Worm (Caenorhabditis elegans): Measurements from ENCODE around the gene sgca-1.

Gene sgca-1

DNA sequence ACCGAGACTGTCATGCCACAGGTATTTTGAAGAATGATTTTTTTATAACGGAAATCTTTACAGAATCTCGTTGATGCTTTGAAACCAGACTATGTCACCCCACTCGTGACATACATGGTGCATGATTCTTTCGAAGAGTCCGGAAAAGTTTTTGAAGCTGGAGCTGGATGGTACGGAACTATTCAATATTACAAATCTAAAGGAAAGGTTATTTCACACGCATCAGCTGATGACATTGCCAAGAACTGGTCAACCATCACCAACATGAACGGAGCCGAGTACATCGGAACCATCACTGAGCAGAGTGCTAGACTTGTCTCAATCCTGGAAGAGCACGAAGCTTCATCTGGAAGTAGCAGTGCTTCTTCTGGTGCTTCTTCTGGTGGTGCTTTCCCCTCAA, 29.8 kb upstream of the sgca-1 start:
- peak in 1 of 2 experiments; percentile 94 for TF ChIP-seq unc-62 (GFP tag; optimal IDR thresholded peaks at IDR 0.05 in 1 of 2)
- no peak for TF ChIP-seq unc-62 (tag; optimal IDR thresholded peaks at IDR 0.05)
- no peak for TF ChIP-seq hmg-1.1 (GFP tag; IDR thresholded peaks at IDR 0.05)
- TF ChIP-seq T20F7.1 (GFP tag; optimal IDR thresholded peaks at IDR 0.05), result no peak

DNA sequence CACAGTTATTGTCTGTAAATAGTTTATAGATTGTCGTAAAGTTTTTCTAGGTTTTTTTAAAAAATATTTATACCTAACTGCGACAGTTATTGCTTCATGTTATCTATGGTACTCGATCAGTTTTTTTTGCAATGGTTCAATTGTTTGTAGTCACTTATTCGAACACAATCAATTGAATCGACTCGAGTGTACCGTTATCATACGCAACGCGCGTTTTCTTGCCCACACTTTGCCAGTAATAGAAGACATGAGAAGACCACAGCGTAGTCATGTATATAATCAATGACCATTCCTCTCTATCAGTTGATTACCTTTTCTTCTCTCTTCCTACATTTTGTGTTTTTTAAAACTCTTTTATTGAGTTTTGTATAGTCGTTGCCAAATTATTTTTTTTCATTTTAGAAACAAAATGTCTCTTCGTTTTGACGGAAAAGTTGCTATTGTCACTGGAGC, 28.7 kb upstream of the sgca-1 start, which contains the start of gene dhs-28:
TSS of gene dhs-28 (plus strand) at position 403 of the 453 bp plus-strand sequence.
- no peak for TF ChIP-seq nhr-237 (tag; optimal IDR thresholded peaks at IDR 0.05)
- no peak for TF ChIP-seq nhr-6 (tag; optimal IDR thresholded peaks at IDR 0.05)
- TF ChIP-seq lir-3 (tag; optimal IDR thresholded peaks at IDR 0.05), result no peak
- TF ChIP-seq set-16 (GFP tag; IDR thresholded peaks at IDR 0.05), result no peak
- no peak for TF ChIP-seq daf-19 (GFP tag; conservative IDR thresholded peaks at IDR 0.05)
- no peak for TF ChIP-seq F49E8.2 (tag; optimal IDR thresholded peaks at IDR 0.05; ENCODE audit: borderline replicate concordance)
- TF ChIP-seq gei-8 (GFP tag; optimal IDR thresholded peaks at IDR 0.05), result no peak
- no peak for TF ChIP-seq F26F4.8 (GFP tag; conservative IDR thresholded peaks at IDR 0.05)
- no peak for TF ChIP-seq D1046.2 (GFP tag; IDR thresholded peaks at IDR 0.05)
- no peak for TF ChIP-seq ces-1 (GFP tag; optimal IDR thresholded peaks at IDR 0.05)
- no peak for TF ChIP-seq zip-2 (tag; optimal IDR thresholded peaks at IDR 0.05)
- no peak for TF ChIP-seq ceh-82 (tag; optimal IDR thresholded peaks at IDR 0.05)
- no peak for TF ChIP-seq ceh-62 (tag; optimal IDR thresholded peaks at IDR 0.05)
- TF ChIP-seq tag-97 (GFP tag; IDR thresholded peaks at IDR 0.05), result no peak
- TF ChIP-seq ztf-11 (tag; optimal IDR thresholded peaks at IDR 0.05), result no peak
- TF ChIP-seq zag-1 (tag; optimal IDR thresholded peaks at IDR 0.05), result no peak
- no peak for TF ChIP-seq daf-8 (GFP tag; IDR thresholded peaks at IDR 0.05)
- TF ChIP-seq madf-9 (GFP tag; conservative IDR thresholded peaks at IDR 0.05), result no peak
- no peak for TF ChIP-seq ceh-32 (tag; optimal IDR thresholded peaks at IDR 0.05; ENCODE audit: poor library complexity)
- TF ChIP-seq ceh-28 (tag; optimal IDR thresholded peaks at IDR 0.05), result no peak
- no peak for TF ChIP-seq zip-11 (GFP tag; IDR thresholded peaks at IDR 0.05)
- no peak for TF ChIP-seq hif-1 (tag; optimal IDR thresholded peaks at IDR 0.05)
- no peak for TF ChIP-seq nhr-42 (GFP tag; IDR thresholded peaks at IDR 0.05)
- TF ChIP-seq egl-43 (GFP tag; IDR thresholded peaks at IDR 0.05), result no peak
- no peak for TF ChIP-seq mdt-29 (GFP tag; IDR thresholded peaks at IDR 0.05)
- no peak for TF ChIP-seq zfp-3 (GFP tag; conservative IDR thresholded peaks at IDR 0.05)
- TF ChIP-seq ceh-44 (GFP tag; IDR thresholded peaks at IDR 0.05), result no peak
- no peak for TF ChIP-seq madf-5 (GFP tag; IDR thresholded peaks at IDR 0.05)
- TF ChIP-seq lin-39 (tag; optimal IDR thresholded peaks at IDR 0.05), result no peak
- no peak for TF ChIP-seq ztf-7 (tag; optimal IDR thresholded peaks at IDR 0.05)
- TF ChIP-seq T20F7.1 (GFP tag; optimal IDR thresholded peaks at IDR 0.05), result peak; percentile 30
- TF ChIP-seq nhr-48 (tag; optimal IDR thresholded peaks at IDR 0.05), result peak; percentile 71
- TF ChIP-seq skn-1 (tag; optimal IDR thresholded peaks at IDR 0.05), result no peak
- no peak for TF ChIP-seq ctbp-1 (GFP tag; IDR thresholded peaks at IDR 0.05)
- no peak for TF ChIP-seq hmg-1.1 (GFP tag; IDR thresholded peaks at IDR 0.05)
- no peak for TF ChIP-seq mxl-2 (GFP tag; conservative IDR thresholded peaks at IDR 0.05)
- TF ChIP-seq daf-12 (tag; optimal IDR thresholded peaks at IDR 0.05), result no peak
- TF ChIP-seq php-3 (GFP tag; IDR thresholded peaks at IDR 0.05), result no peak
- no peak for TF ChIP-seq Y48G9A.11 (GFP tag; IDR thresholded peaks at IDR 0.05)
- peak; percentile 44 for TF ChIP-seq pqm-1 (tag; optimal IDR thresholded peaks at IDR 0.05)
- TF ChIP-seq F37D6.2 (tag; optimal IDR thresholded peaks at IDR 0.05), result no peak
- TF ChIP-seq unc-130 (GFP tag; optimal IDR thresholded peaks at IDR 0.05), result no peak
- no peak for TF ChIP-seq T26A8.4 (GFP tag; IDR thresholded peaks at IDR 0.05)
- no peak for TF ChIP-seq arid-1 (GFP tag; conservative IDR thresholded peaks at IDR 0.05)
- TF ChIP-seq vab-7 (GFP tag; IDR thresholded peaks at IDR 0.05), result no peak
- no peak for TF ChIP-seq cey-2 (tag; optimal IDR thresholded peaks at IDR 0.05; ENCODE audit: borderline replicate concordance, insufficient read depth)
- no peak for TF ChIP-seq sdz-12 (GFP tag; optimal IDR thresholded peaks at IDR 0.05)
- no peak for TF ChIP-seq nhr-41 (GFP tag; IDR thresholded peaks at IDR 0.05)
- no peak for TF ChIP-seq attf-4 (tag; optimal IDR thresholded peaks at IDR 0.05)
